Worm (Caenorhabditis elegans) whole organism, L2 larva: ENCODE measurements around the gene cyp-14A2.

Source experiments
- C34F6.9 ChIP-seq: fragments of 150-350 bp; optimal IDR thresholded peaks from 2 replicates; lab custom pipeline; 2014; ENCODE audit warnings: missing biosample characterization, missing genetic modification characterization
- F13H6.1 ChIP-seq: sonication (generic microtip); optimal IDR thresholded peaks from 2 replicates; lab custom pipeline; 2016; ENCODE audit warnings: missing genetic modification characterization, missing compliant biosample characterization
- Y55F3AM.14 ChIP-seq: fragments of 200-800 bp; sonication (Bioruptor generic); optimal IDR thresholded peaks from 2 replicates; lab custom pipeline; 2018; ENCODE audit warnings: mild to moderate bottlenecking, missing genetic modification characterization, missing compliant biosample characterization
- ZK546.5 ChIP-seq: sonication (generic microtip); optimal IDR thresholded peaks from 2 replicates; lab custom pipeline; 2017; ENCODE audit warnings: missing biosample characterization, missing genetic modification characterization
- alr-1 ChIP-seq: fragments of 150-350 bp; optimal IDR thresholded peaks from 2 replicates; lab custom pipeline; 2014; ENCODE audit warnings: missing biosample characterization, missing genetic modification characterization
- aly-2 ChIP-seq: fragments of 150-350 bp; optimal IDR thresholded peaks from 2 replicates; lab custom pipeline; 2014; ENCODE audit warnings: missing biosample characterization, missing genetic modification characterization
- ama-1 ChIP-seq: fragments of 150-350 bp; optimal IDR thresholded peaks from 2 replicates; lab custom pipeline; 2018; ENCODE audit warnings: inconsistent platforms
- blmp-1 ChIP-seq: sonication (generic microtip); optimal IDR thresholded peaks from 2 replicates; lab custom pipeline; 2017; ENCODE audit warnings: missing genetic modification characterization, mild to moderate bottlenecking, missing compliant biosample characterization, antibody characterized with exemption, moderate library complexity; ENCODE audit not compliant: insufficient read depth
- crh-2 ChIP-seq: sonication (generic microtip); optimal IDR thresholded peaks from 2 replicates; lab custom pipeline; 2017; ENCODE audit warnings: missing biosample characterization, missing genetic modification characterization
- elt-3 ChIP-seq: sonication (generic microtip); optimal IDR thresholded peaks from 2 replicates; lab custom pipeline; 2017; ENCODE audit warnings: missing biosample characterization, missing genetic modification characterization
- fos-1 ChIP-seq: fragments of 150-350 bp; optimal IDR thresholded peaks from 2 replicates; lab custom pipeline; 2014; ENCODE audit warnings: missing biosample characterization, missing genetic modification characterization
- gmeb-1 ChIP-seq: fragments of 150-350 bp; optimal IDR thresholded peaks from 2 replicates; lab custom pipeline; 2014; ENCODE audit warnings: missing biosample characterization, missing genetic modification characterization
- lin-11 ChIP-seq: fragments of 150-350 bp; sonication (generic microtip); optimal IDR thresholded peaks from 2 replicates; lab custom pipeline; 2014; ENCODE audit warnings: missing biosample characterization, missing genetic modification characterization, inconsistent platforms, mixed read lengths
- lin-13 ChIP-seq: fragments of 150-350 bp; optimal IDR thresholded peaks from 2 replicates; lab custom pipeline; 2014; ENCODE audit warnings: missing biosample characterization, missing genetic modification reagents, missing genetic modification characterization
- lin-39 ChIP-seq: fragments of 150-350 bp; optimal IDR thresholded peaks from 2 replicates; lab custom pipeline; 2014; ENCODE audit warnings: missing biosample characterization, missing genetic modification reagents, missing genetic modification characterization
- lsy-2 ChIP-seq, 2 experiments: fragments of 150-350 bp in 1 of 2; sonication (generic microtip) in 1 of 2; optimal IDR thresholded peaks; 2 replicates each; lab custom pipeline; 2014 to 2017; ENCODE audit warnings: missing biosample characterization in 2 of 2, missing genetic modification characterization in 2 of 2
- mab-5 ChIP-seq: fragments of 150-350 bp; optimal IDR thresholded peaks from 2 replicates; lab custom pipeline; 2014; ENCODE audit warnings: missing biosample characterization, missing genetic modification characterization
- mbf-1 ChIP-seq: sonication (generic microtip); optimal IDR thresholded peaks from 2 replicates; lab custom pipeline; 2017; ENCODE audit warnings: missing biosample characterization, missing genetic modification characterization
- mdl-1 ChIP-seq, 2 experiments: fragments of 150-350 bp in 1 of 2; sonication (generic microtip) in 1 of 2; optimal IDR thresholded peaks; 2 replicates each; lab custom pipeline; 2017; ENCODE audit warnings: missing biosample characterization in 2 of 2, missing genetic modification characterization in 2 of 2
- nhr-10 ChIP-seq: sonication (generic microtip); optimal IDR thresholded peaks from 2 replicates; lab custom pipeline; 2017; ENCODE audit warnings: missing biosample characterization, missing genetic modification characterization
- nhr-11 ChIP-seq: fragments of 150-350 bp; optimal IDR thresholded peaks from 2 replicates; lab custom pipeline; 2014; ENCODE audit warnings: missing biosample characterization, missing genetic modification characterization
- nhr-12 ChIP-seq: fragments of 150-350 bp; optimal IDR thresholded peaks from 2 replicates; lab custom pipeline; 2014; ENCODE audit warnings: missing biosample characterization, missing genetic modification characterization
- nhr-129 ChIP-seq: fragments of 150-350 bp; optimal IDR thresholded peaks from 2 replicates; lab custom pipeline; 2014; ENCODE audit warnings: missing biosample characterization, missing genetic modification characterization
- nhr-237 ChIP-seq: fragments of 150-350 bp; optimal IDR thresholded peaks from 2 replicates; lab custom pipeline; 2014; ENCODE audit warnings: missing biosample characterization, missing genetic modification characterization
- nhr-25 ChIP-seq: fragments of 150-350 bp; sonication (generic microtip); optimal IDR thresholded peaks from 3 replicates; lab custom pipeline; 2014; ENCODE audit warnings: missing biosample characterization, missing genetic modification characterization
- nhr-6 ChIP-seq: fragments of 150-350 bp; optimal IDR thresholded peaks from 2 replicates; lab custom pipeline; 2014; ENCODE audit warnings: missing biosample characterization, missing genetic modification characterization
- peb-1 ChIP-seq: fragments of 150-350 bp; optimal IDR thresholded peaks from 2 replicates; lab custom pipeline; 2014; ENCODE audit warnings: missing biosample characterization, missing genetic modification characterization
- sem-4 ChIP-seq: fragments of 150-350 bp; optimal IDR thresholded peaks from 2 replicates; lab custom pipeline; 2014; ENCODE audit warnings: missing biosample characterization, missing genetic modification reagents, missing genetic modification characterization
- skn-1 ChIP-seq: sonication (generic microtip); optimal IDR thresholded peaks from 2 replicates; lab custom pipeline; 2017; ENCODE audit warnings: missing biosample characterization, missing genetic modification characterization
- sma-3 ChIP-seq: sonication (generic microtip); optimal IDR thresholded peaks from 2 replicates; lab custom pipeline; 2016; ENCODE audit warnings: missing genetic modification reagents, missing genetic modification characterization, missing compliant biosample characterization
- sma-9 ChIP-seq, 2 experiments: fragments of 150-350 bp in 1 of 2; sonication (generic microtip) in 1 of 2; optimal IDR thresholded peaks; 2 replicates each; lab custom pipeline; 2014 to 2016; ENCODE audit warnings: missing genetic modification characterization in 2 of 2, mild to moderate bottlenecking in 1 of 2, missing biosample characterization in 1 of 2, missing compliant biosample characterization in 1 of 2, missing genetic modification reagents in 1 of 2, moderate library complexity in 1 of 2
- unc-39 ChIP-seq: fragments of 150-350 bp; optimal IDR thresholded peaks from 2 replicates; lab custom pipeline; 2014; ENCODE audit warnings: missing biosample characterization, missing genetic modification characterization
- unc-55 ChIP-seq: fragments of 150-350 bp; sonication (generic microtip); optimal IDR thresholded peaks from 3 replicates; lab custom pipeline; 2014; ENCODE audit warnings: missing biosample characterization, missing genetic modification reagents, missing genetic modification characterization
- unc-62 ChIP-seq: fragments of 150-350 bp; optimal IDR thresholded peaks from 2 replicates; lab custom pipeline; 2014; ENCODE audit warnings: missing biosample characterization, missing genetic modification reagents, missing genetic modification characterization
- zag-1 ChIP-seq: fragments of 150-350 bp; optimal IDR thresholded peaks from 2 replicates; lab custom pipeline; 2014; ENCODE audit warnings: missing biosample characterization, missing genetic modification characterization
- ztf-1 ChIP-seq: fragments of 200-800 bp; sonication (Bioruptor generic); conservative IDR thresholded peaks from 2 replicates; pipeline ENCODE4 v1.3.6; 2022; ENCODE audit warnings: missing genetic modification characterization, missing compliant biosample characterization
- ztf-11 ChIP-seq: sonication (generic microtip); optimal IDR thresholded peaks from 2 replicates; lab custom pipeline; 2017; ENCODE audit warnings: missing biosample characterization, missing genetic modification characterization
- ztf-4 ChIP-seq: fragments of 150-350 bp; optimal IDR thresholded peaks from 2 replicates; lab custom pipeline; 2014; ENCODE audit warnings: missing biosample characterization, missing genetic modification characterization

The cyp-14A2 gene

DNA sequence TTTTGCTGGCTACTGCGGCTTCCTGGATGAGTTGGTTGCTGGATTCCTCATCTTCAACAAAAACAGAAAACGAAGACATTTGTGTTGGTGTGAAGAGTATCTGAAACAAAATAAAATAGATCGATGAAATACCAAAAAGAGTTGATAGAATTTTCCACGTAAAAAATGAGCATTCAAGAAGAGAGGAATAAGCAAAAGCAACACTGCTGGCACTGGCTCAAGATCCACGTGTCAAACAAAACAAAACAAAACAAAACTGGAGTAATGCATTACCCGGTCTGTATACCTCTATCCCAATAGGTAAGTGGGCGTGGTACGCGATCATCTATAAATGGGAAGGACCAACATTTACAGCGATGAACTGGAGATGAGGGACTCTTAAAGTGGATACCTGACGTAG is 34.6 kb downstream of the cyp-14A2 start, which contains the start of gene K08H2.2:
TSS of gene K08H2.2 (minus strand) at position 101 of the 400 bp plus-strand sequence.
- no peak for TF ChIP-seq elt-3
- TF ChIP-seq unc-55 (GFP tag; lab: Kevin White, UChicago): no peak
- TF ChIP-seq ZK546.5: no peak
- TF ChIP-seq mbf-1 (tag; lab: Kevin White, UChicago): no peak
- TF ChIP-seq peb-1 (tag; lab: Kevin White, UChicago): no peak
- no peak for TF ChIP-seq mdl-1 (tag; optimal IDR thresholded peaks at IDR 0.05; lab: Kevin White, UChicago)
- TF ChIP-seq lin-39 (tag; lab: Kevin White, UChicago): no peak
- TF ChIP-seq blmp-1 (tag; lab: Kevin White, UChicago): no peak
- TF ChIP-seq sma-3 (GFP tag; lab: Kevin White, UChicago): no peak

ce11 chrX:13232259-13232658 is 37.2 kb downstream of the cyp-14A2 start, which contains the start of gene bgnt-1.5:
Gene bgnt-1.5, minus strand, starts transcription at chrX:13232359.
- no peak for TF ChIP-seq lin-11 (tag; lab: Kevin White, UChicago)
- TF ChIP-seq sma-3 (GFP tag; lab: Kevin White, UChicago): no peak
- no peak for TF ChIP-seq peb-1 (tag; lab: Kevin White, UChicago)
- no peak for TF ChIP-seq ztf-11 (tag; lab: Kevin White, UChicago)
- no peak for TF ChIP-seq skn-1 (tag; lab: Kevin White, UChicago)
- no peak for TF ChIP-seq nhr-6 (tag; lab: Kevin White, UChicago)
- no peak for TF ChIP-seq sma-9 (GFP tag; optimal IDR thresholded peaks at IDR 0.05; lab: Kevin White, UChicago)
- no peak for TF ChIP-seq sma-9 (tag; optimal IDR thresholded peaks at IDR 0.05; lab: Kevin White, UChicago)
- no peak for TF ChIP-seq lsy-2 (tag; optimal IDR thresholded peaks at IDR 0.05; lab: Kevin White, UChicago)
- TF ChIP-seq mab-5 (tag; lab: Kevin White, UChicago): no peak
- no peak for TF ChIP-seq Y55F3AM.14 (GFP tag; lab: Kevin White, UChicago)
- TF ChIP-seq F13H6.1 (tag; lab: Kevin White, UChicago): no peak
- TF ChIP-seq aly-2: no peak
- TF ChIP-seq elt-3: no peak
- no peak for TF ChIP-seq fos-1 (tag; lab: Kevin White, UChicago)
- TF ChIP-seq nhr-129 (tag; lab: Kevin White, UChicago): no peak
- TF ChIP-seq zag-1 (tag; lab: Kevin White, UChicago): no peak
- no peak for TF ChIP-seq ztf-4 (tag; lab: Kevin White, UChicago)
- no peak for TF ChIP-seq nhr-11
- TF ChIP-seq, all 48 proteins: peak for 0

- TF ChIP-seq lin-39 (tag; lab: Kevin White, UChicago) (no peak), sem-4 (tag; lab: Kevin White, UChicago) (no peak), nhr-10 (no peak), mab-5 (tag; lab: Kevin White, UChicago) (no peak), sma-9 (GFP tag; optimal IDR thresholded peaks at IDR 0.05; lab: Kevin White, UChicago) (no peak), sma-9 (tag; optimal IDR thresholded peaks at IDR 0.05; lab: Kevin White, UChicago) (no peak), unc-39 (tag; lab: Kevin White, UChicago) (no peak), unc-62 (GFP tag; lab: Kevin White, UChicago) (no peak), ama-1 (lab: Kevin White, UChicago) (no peak)
Observed at ce11 chrX:13227778-13228177, 41.7 kb downstream of the cyp-14A2 start.

DNA sequence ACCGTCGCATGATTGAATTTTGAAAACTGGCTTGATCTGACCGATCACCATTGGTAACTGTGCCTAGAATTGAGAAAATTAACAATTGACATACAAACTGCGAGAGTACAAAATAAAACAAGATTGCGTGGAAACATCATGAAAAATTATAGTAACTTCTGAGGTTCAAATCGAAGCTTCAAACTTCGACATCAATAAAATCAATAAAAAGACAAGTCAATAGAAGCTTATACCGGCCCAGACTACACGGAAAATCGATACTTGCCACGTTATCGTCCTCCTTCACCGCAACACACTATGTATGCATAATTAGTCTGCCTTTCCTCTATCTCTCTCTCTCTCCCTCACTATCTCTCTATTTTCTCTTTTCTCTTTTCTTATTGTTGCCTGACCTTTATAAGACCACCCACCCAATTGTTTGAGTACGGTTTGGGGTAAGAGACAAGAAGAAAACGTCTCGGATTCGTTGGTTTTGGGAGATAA is 42.8 kb downstream of the cyp-14A2 start, which contains the start of gene skr-21:
TSS of gene skr-21 (minus strand) at position 51 of the 483 bp plus-strand sequence.
- TF ChIP-seq ztf-11 (tag; lab: Kevin White, UChicago) (no peak), alr-1 (no peak), crh-2 (tag; lab: Kevin White, UChicago) (peak; percentile 69), nhr-25 (no peak)

ce11 chrX:13225111-13225905 is 44.2 kb downstream of the cyp-14A2 start:
- peak; percentile 51 for TF ChIP-seq C34F6.9
- TF ChIP-seq Y55F3AM.14 (GFP tag; lab: Kevin White, UChicago): no peak
- TF ChIP-seq lin-13 (GFP tag; lab: Kevin White, UChicago): no peak
- TF ChIP-seq nhr-12 (tag; lab: Kevin White, UChicago): no peak
- no peak for TF ChIP-seq alr-1
- TF ChIP-seq ztf-4 (tag; lab: Kevin White, UChicago): no peak
- TF ChIP-seq ama-1 (lab: Kevin White, UChicago): peak; percentile 13
- TF ChIP-seq unc-55 (GFP tag; lab: Kevin White, UChicago): peak; percentile 53
- no peak for TF ChIP-seq blmp-1 (tag; lab: Kevin White, UChicago)
- TF ChIP-seq ztf-11 (tag; lab: Kevin White, UChicago): no peak
- TF ChIP-seq crh-2 (tag; lab: Kevin White, UChicago): peak; percentile 34
- no peak for TF ChIP-seq peb-1 (tag; lab: Kevin White, UChicago)
- no peak for TF ChIP-seq gmeb-1 (tag; lab: Kevin White, UChicago)
- peak; percentile 14 for TF ChIP-seq sma-9 (GFP tag; optimal IDR thresholded peaks at IDR 0.05; lab: Kevin White, UChicago)
- no peak for TF ChIP-seq sma-9 (tag; optimal IDR thresholded peaks at IDR 0.05; lab: Kevin White, UChicago)
- peak; percentile 56 for TF ChIP-seq fos-1 (tag; lab: Kevin White, UChicago)
- TF ChIP-seq nhr-6 (tag; lab: Kevin White, UChicago): no peak
- TF ChIP-seq lsy-2 (tag; optimal IDR thresholded peaks at IDR 0.05; lab: Kevin White, UChicago): peak in 1 of 2 experiments; percentile 25
- TF ChIP-seq lin-11 (tag; lab: Kevin White, UChicago): peak; percentile 21
- no peak for TF ChIP-seq sma-3 (GFP tag; lab: Kevin White, UChicago)
- no peak for TF ChIP-seq mdl-1 (tag; optimal IDR thresholded peaks at IDR 0.05; lab: Kevin White, UChicago)
- TF ChIP-seq F13H6.1 (tag; lab: Kevin White, UChicago): no peak
- TF ChIP-seq ztf-1 (GFP tag; lab: Robert Waterston, UW): no peak
- TF ChIP-seq unc-39 (tag; lab: Kevin White, UChicago): no peak
- TF ChIP-seq nhr-129 (tag; lab: Kevin White, UChicago): peak; percentile 37
- TF ChIP-seq nhr-237 (tag; lab: Kevin White, UChicago): no peak
